Fruit fly (Drosophila melanogaster) whole organism, wandering third instar larva: Measurements from ENCODE around the gene CG42579.

Experiments
- Abd-B ChIP-seq: fragments of >200 bp; optimal IDR thresholded peaks from 2 replicates; lab custom pipeline; 2017; ENCODE audit warnings: missing biosample characterization, missing genetic modification characterization
- CG32264 ChIP-seq: fragments of 200-800 bp; sonication (Bioruptor generic); optimal IDR thresholded peaks from 2 replicates; lab custom pipeline; 2016; ENCODE audit warnings: missing biosample characterization, missing genetic modification characterization
- CG9705 ChIP-seq: fragments of 200-800 bp; sonication (Bioruptor generic); optimal IDR thresholded peaks from 2 replicates; lab custom pipeline; 2018; ENCODE audit warnings: missing biosample characterization, mild to moderate bottlenecking, missing genetic modification characterization
- CrebA ChIP-seq: fragments of 200-800 bp; sonication (Bioruptor generic); optimal IDR thresholded peaks from 2 replicates; lab custom pipeline; 2016; ENCODE audit warnings: missing biosample characterization, mild to moderate bottlenecking, missing genetic modification characterization, borderline replicate concordance
- Dfd ChIP-seq: fragments of >200 bp; optimal IDR thresholded peaks from 2 replicates; lab custom pipeline; 2017; ENCODE audit warnings: missing biosample characterization, missing genetic modification characterization
- Dif ChIP-seq: fragments of 200-275, 200-300 bp; sonication (Bioruptor generic); optimal IDR thresholded peaks from 2 replicates; lab custom pipeline; 2018; ENCODE audit warnings: missing biosample characterization, missing genetic modification characterization; ENCODE audit not compliant: partially characterized antibody
- GATAd ChIP-seq: sonication (Bioruptor generic); optimal IDR thresholded peaks from 2 replicates; lab custom pipeline; 2016; ENCODE audit warnings: missing biosample characterization, missing genetic modification characterization
- HLH106 ChIP-seq: fragments of 200-800 bp; optimal IDR thresholded peaks from 3 replicates; lab custom pipeline; 2019; ENCODE audit warnings: missing biosample characterization, mild to moderate bottlenecking, missing genetic modification characterization, moderate library complexity
- Hnf4 ChIP-seq: fragments of 200-800 bp; sonication (Bioruptor generic); optimal IDR thresholded peaks from 2 replicates; lab custom pipeline; 2016; ENCODE audit warnings: missing biosample characterization, mild to moderate bottlenecking, missing genetic modification characterization
- Hr78 ChIP-seq: fragments of >200 bp; optimal IDR thresholded peaks from 2 replicates; lab custom pipeline; 2017; ENCODE audit warnings: missing biosample characterization, missing genetic modification characterization
- Hr83 ChIP-seq: fragments of 200-300 bp; sonication (Bioruptor generic); optimal IDR thresholded peaks from 2 replicates; lab custom pipeline; 2016; ENCODE audit warnings: missing biosample characterization, mild to moderate bottlenecking, missing genetic modification characterization, moderate library complexity; ENCODE audit not compliant: poor library complexity, severe bottlenecking
- Jra ChIP-seq: sonication (Bioruptor generic); optimal IDR thresholded peaks from 2 replicates; lab custom pipeline; 2016; ENCODE audit warnings: missing biosample characterization, missing genetic modification characterization
- Mio ChIP-seq: sonication (Bioruptor generic); optimal IDR thresholded peaks from 2 replicates; lab custom pipeline; 2016; ENCODE audit warnings: missing biosample characterization, missing genetic modification characterization
- Myc ChIP-seq: fragments of >200 bp; optimal IDR thresholded peaks from 2 replicates; lab custom pipeline; 2017
- N ChIP-seq: fragments of >200 bp; optimal IDR thresholded peaks from 2 replicates; lab custom pipeline; 2018; ENCODE audit warnings: missing biosample characterization, missing external identifiers, missing genetic modification characterization
- OdsH ChIP-seq: fragments of 200-800 bp; sonication (Bioruptor generic); optimal IDR thresholded peaks from 2 replicates; lab custom pipeline; 2016; ENCODE audit warnings: missing biosample characterization, mild to moderate bottlenecking, missing genetic modification characterization
- Rel ChIP-seq, 2 experiments: fragments of 200-800 bp; sonication (Bioruptor generic) in 1 of 2; optimal IDR thresholded peaks; 2 replicates in 1 of 2; 3 replicates in 1 of 2; lab custom pipeline; 2016 to 2019; ENCODE audit warnings: mild to moderate bottlenecking in 2 of 2, missing biosample characterization in 2 of 2, missing genetic modification characterization in 2 of 2, moderate library complexity in 1 of 2
- Sp1 ChIP-seq: fragments of 200-800 bp; sonication (Bioruptor generic); optimal IDR thresholded peaks from 3 replicates; lab custom pipeline; 2019; ENCODE audit warnings: missing biosample characterization, mild to moderate bottlenecking, missing genetic modification characterization, moderate library complexity
- Vsx2 ChIP-seq: fragments of 200-300, 225-300 bp; sonication (Bioruptor generic); optimal IDR thresholded peaks from 2 replicates; lab custom pipeline; 2018; ENCODE audit warnings: missing biosample characterization, missing genetic modification characterization; ENCODE audit not compliant: partially characterized antibody
- br ChIP-seq: fragments of 200-800 bp; sonication (Bioruptor generic); optimal IDR thresholded peaks from 2 replicates; lab custom pipeline; 2016; ENCODE audit warnings: missing biosample characterization, missing genetic modification characterization
- brk ChIP-seq: fragments of 200-800 bp; sonication (Bioruptor generic); optimal IDR thresholded peaks from 2 replicates; lab custom pipeline; 2016; ENCODE audit warnings: missing biosample characterization, mild to moderate bottlenecking, missing genetic modification characterization
- dl ChIP-seq, 2 experiments: fragments of 175-275, 200-275 bp in 1 of 2; fragments of 200-275 bp in 1 of 2; sonication (Bioruptor generic); optimal IDR thresholded peaks; lab custom pipeline; 2018; ENCODE audit warnings: mild to moderate bottlenecking in 2 of 2, missing biosample characterization in 2 of 2, missing genetic modification characterization in 2 of 2, moderate library complexity in 2 of 2; ENCODE audit not compliant: partially characterized antibody in 2 of 2, insufficient read depth in 1 of 2
- dmrt93B ChIP-seq: fragments of 200-800 bp; sonication (Bioruptor generic); optimal IDR thresholded peaks from 2 replicates; lab custom pipeline; 2018; ENCODE audit warnings: missing biosample characterization, mild to moderate bottlenecking, missing genetic modification characterization
- dsf ChIP-seq: sonication (Bioruptor generic); optimal IDR thresholded peaks from 2 replicates; lab custom pipeline; 2016; ENCODE audit warnings: missing biosample characterization, missing genetic modification characterization, borderline replicate concordance
- ey ChIP-seq: fragments of 200-800 bp; sonication (Bioruptor generic); optimal IDR thresholded peaks from 2 replicates; lab custom pipeline; 2016; ENCODE audit warnings: missing biosample characterization, missing genetic modification characterization
- foxo ChIP-seq, 2 experiments: fragments of 200-800 bp; sonication (Bioruptor generic); optimal IDR thresholded peaks; 2 replicates in 1 of 2; 3 replicates in 1 of 2; lab custom pipeline; 2016 to 2017; ENCODE audit warnings: missing biosample characterization in 2 of 2, missing genetic modification characterization in 2 of 2
- fru ChIP-seq: fragments of 200-800 bp; sonication (Bioruptor generic); optimal IDR thresholded peaks from 3 replicates; lab custom pipeline; 2016; ENCODE audit warnings: missing biosample characterization, mild to moderate bottlenecking, missing genetic modification characterization
- h ChIP-seq: fragments of 200-800 bp; sonication (Bioruptor generic); optimal IDR thresholded peaks from 3 replicates; lab custom pipeline; 2016; ENCODE audit warnings: missing biosample characterization, mild to moderate bottlenecking, missing genetic modification characterization
- jim ChIP-seq: fragments of 175-275, 200-325 bp; sonication (Bioruptor generic); optimal IDR thresholded peaks from 2 replicates; lab custom pipeline; 2016; ENCODE audit warnings: missing biosample characterization, mild to moderate bottlenecking, missing genetic modification characterization
- lola ChIP-seq: fragments of >200 bp; optimal IDR thresholded peaks from 2 replicates; lab custom pipeline; 2017; ENCODE audit warnings: missing biosample characterization, missing genetic modification characterization
- pan ChIP-seq: fragments of >200 bp; optimal IDR thresholded peaks from 2 replicates; lab custom pipeline; 2017
- psq ChIP-seq: fragments of 200-800 bp; sonication (Bioruptor generic); optimal IDR thresholded peaks from 3 replicates; lab custom pipeline; 2017; ENCODE audit warnings: missing biosample characterization, mild to moderate bottlenecking, missing genetic modification characterization, moderate library complexity
- rgr ChIP-seq: fragments of 200-800 bp; sonication (Bioruptor generic); optimal IDR thresholded peaks from 3 replicates; lab custom pipeline; 2016; ENCODE audit warnings: missing biosample characterization, mild to moderate bottlenecking, missing genetic modification characterization
- sage ChIP-seq: fragments of 200-800 bp; sonication (Bioruptor generic); optimal IDR thresholded peaks from 2 replicates; lab custom pipeline; 2016; ENCODE audit warnings: missing biosample characterization, mild to moderate bottlenecking, missing genetic modification characterization
- sv ChIP-seq: fragments of 200-800 bp; sonication (Bioruptor generic); optimal IDR thresholded peaks from 3 replicates; lab custom pipeline; 2016; ENCODE audit warnings: missing biosample characterization, missing genetic modification characterization
- tai ChIP-seq: sonication (Bioruptor generic); optimal IDR thresholded peaks from 2 replicates; lab custom pipeline; 2016; ENCODE audit warnings: missing biosample characterization, missing genetic modification characterization
- usp ChIP-seq: fragments of >200 bp; optimal IDR thresholded peaks from 2 replicates; lab custom pipeline; 2017; ENCODE audit warnings: missing biosample characterization, missing genetic modification characterization
- woc ChIP-seq: sonication (Bioruptor generic); optimal IDR thresholded peaks from 2 replicates; lab custom pipeline; 2016; ENCODE audit warnings: missing biosample characterization, mild to moderate bottlenecking, missing genetic modification characterization

The CG42579 gene

DNA sequence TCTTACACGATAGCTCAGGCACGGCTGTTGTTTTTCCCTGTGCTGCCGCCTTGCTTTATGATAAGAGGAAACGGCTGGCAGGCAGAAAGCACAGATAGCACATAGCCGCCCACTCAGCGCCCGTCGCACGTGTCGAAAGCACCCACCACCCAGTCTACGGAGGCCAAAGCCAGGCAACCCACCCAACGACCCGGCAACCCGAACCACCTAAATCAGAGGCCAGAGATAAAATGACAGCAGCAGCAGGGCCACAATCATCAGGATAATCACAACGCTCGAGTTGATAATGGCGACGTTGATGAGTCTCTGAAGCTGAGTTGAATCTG is 24.0 kb upstream of the CG42579 start:
- TF ChIP-seq dmrt93B (peak; percentile 2), Rel (GFP tag; optimal IDR thresholded peaks at IDR 0.05; lab: Kevin White, UChicago) (no peak), Rel (tag; optimal IDR thresholded peaks at IDR 0.05; lab: Kevin White, UChicago) (no peak), sage (GFP tag; lab: Kevin White, UChicago) (no peak), usp (GFP tag; lab: Kevin White, UChicago) (no peak)

DNA sequence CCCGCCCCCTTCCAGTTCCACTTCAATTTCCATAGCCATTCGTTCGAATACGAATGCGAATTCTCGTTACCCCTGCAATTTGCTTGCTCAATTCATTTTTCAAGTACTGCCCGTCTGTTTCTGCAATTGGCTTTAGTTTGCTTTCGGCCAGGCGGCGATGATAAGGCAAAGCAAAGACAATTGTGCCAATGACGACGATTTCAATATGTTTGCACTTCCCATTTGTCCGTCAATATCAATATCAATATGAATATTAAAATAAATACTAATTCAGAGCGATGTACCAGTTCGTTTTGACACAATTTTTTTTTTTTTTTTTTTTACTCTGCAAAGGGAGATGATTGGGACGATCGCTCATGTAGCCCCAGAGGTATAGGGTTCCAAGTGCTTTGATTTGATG is 21.5 kb upstream of the CG42579 start:
- TF ChIP-seq sage (GFP tag; lab: Kevin White, UChicago) (peak; percentile 17), rgr (peak; percentile 69), Myc (lab: Kevin White, UChicago) (no peak), dl (GFP tag; optimal IDR thresholded peaks at IDR 0.05; lab: Kevin White, UChicago; ENCODE audit: insufficient read depth in 1 of 2, partially characterized antibody in 2 of 2) (no peak), br (GFP tag; lab: Kevin White, UChicago) (peak; percentile 11), Dfd (GFP tag; lab: Kevin White, UChicago) (no peak), Hr83 (GFP tag; lab: Kevin White, UChicago) (peak; percentile 46), brk (GFP tag; lab: Kevin White, UChicago) (no peak), Hr78 (GFP tag; lab: Kevin White, UChicago) (no peak), pan (lab: Kevin White, UChicago) (no peak), foxo (GFP tag; optimal IDR thresholded peaks at IDR 0.05; lab: Kevin White, UChicago) (peak in 1 of 2 experiments; percentile 47), usp (GFP tag; lab: Kevin White, UChicago) (no peak), Sp1 (GFP tag; lab: Kevin White, UChicago) (no peak), lola (GFP tag; lab: Kevin White, UChicago) (no peak), jim (GFP tag; lab: Kevin White, UChicago) (no peak), OdsH (GFP tag; lab: Kevin White, UChicago) (peak; percentile 8), sv (GFP tag; lab: Kevin White, UChicago) (no peak), h (peak; percentile 54), fru (GFP tag; lab: Kevin White, UChicago) (peak; percentile 2), HLH106 (tag; lab: Kevin White, UChicago) (peak; percentile 13), GATAd (GFP tag; lab: Kevin White, UChicago) (no peak), Abd-B (GFP tag; lab: Kevin White, UChicago) (no peak), Dif (no peak), N (GFP tag; lab: Kevin White, UChicago) (no peak), Vsx2 (GFP tag; lab: Kevin White, UChicago) (no peak), Jra (GFP tag; lab: Kevin White, UChicago) (no peak), woc (GFP tag; lab: Kevin White, UChicago) (no peak), Mio (GFP tag; lab: Kevin White, UChicago) (no peak), ey (no peak), CG9705 (GFP tag; lab: Kevin White, UChicago) (no peak), dsf (GFP tag; lab: Kevin White, UChicago) (no peak), CrebA (GFP tag; lab: Kevin White, UChicago) (no peak), CG32264 (GFP tag; lab: Kevin White, UChicago) (no peak), tai (GFP tag; lab: Kevin White, UChicago) (peak; percentile 48), Hnf4 (peak; percentile 65), psq (GFP tag; lab: Kevin White, UChicago) (peak; percentile 36), Rel (GFP tag; optimal IDR thresholded peaks at IDR 0.05; lab: Kevin White, UChicago) (no peak), Rel (tag; optimal IDR thresholded peaks at IDR 0.05; lab: Kevin White, UChicago) (no peak), dmrt93B (no peak)

DNA sequence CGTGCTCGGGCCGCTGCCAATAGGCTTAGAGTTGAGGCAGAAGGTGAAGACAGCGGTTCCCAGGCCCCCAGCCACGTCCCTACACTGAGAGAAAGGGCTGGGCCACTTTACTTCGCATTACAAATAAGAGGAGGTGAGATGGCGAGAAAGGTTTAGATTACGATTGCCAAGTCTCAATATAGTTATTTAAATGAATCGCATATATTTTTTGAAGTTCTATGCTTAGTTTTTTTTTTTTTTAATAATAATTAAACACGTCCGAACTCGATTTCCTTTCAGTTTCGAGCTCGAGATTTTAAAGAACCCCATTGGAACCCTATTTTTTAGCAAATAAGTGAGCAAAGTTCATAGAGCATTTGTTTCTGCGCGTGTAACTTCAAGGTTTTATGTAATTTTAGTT is 19.6 kb upstream of the CG42579 start:
- TF ChIP-seq ey (peak; percentile 17), foxo (GFP tag; optimal IDR thresholded peaks at IDR 0.05; lab: Kevin White, UChicago) (peak in 1 of 2 experiments; percentile 40), h (peak; percentile 13), sv (GFP tag; lab: Kevin White, UChicago) (peak; percentile 28), CG32264 (GFP tag; lab: Kevin White, UChicago) (no peak), rgr (peak; percentile 15), Rel (GFP tag; optimal IDR thresholded peaks at IDR 0.05; lab: Kevin White, UChicago) (no peak), Rel (tag; optimal IDR thresholded peaks at IDR 0.05; lab: Kevin White, UChicago) (no peak)
- TF ChIP-seq, all 38 proteins: peak for 5
